Worm (Caenorhabditis elegans): Measurements from ENCODE around the gene srsx-6.

srsx-6 gene

ce11 chrV:7956218-7956617 lies 29.3 kb downstream of the srsx-6 start, which contains the start of gene pals-34:
Gene pals-34, minus strand, starts transcription at chrV:7956497.
- TF ChIP-seq che-1 (tag; optimal IDR thresholded peaks at IDR 0.05), result no peak
- TF ChIP-seq ets-4 (tag; optimal IDR thresholded peaks at IDR 0.05), result no peak
- no peak for TF ChIP-seq ceh-18 (tag; optimal IDR thresholded peaks at IDR 0.05)
- TF ChIP-seq pqm-1 (tag; optimal IDR thresholded peaks at IDR 0.05), result no peak

DNA sequence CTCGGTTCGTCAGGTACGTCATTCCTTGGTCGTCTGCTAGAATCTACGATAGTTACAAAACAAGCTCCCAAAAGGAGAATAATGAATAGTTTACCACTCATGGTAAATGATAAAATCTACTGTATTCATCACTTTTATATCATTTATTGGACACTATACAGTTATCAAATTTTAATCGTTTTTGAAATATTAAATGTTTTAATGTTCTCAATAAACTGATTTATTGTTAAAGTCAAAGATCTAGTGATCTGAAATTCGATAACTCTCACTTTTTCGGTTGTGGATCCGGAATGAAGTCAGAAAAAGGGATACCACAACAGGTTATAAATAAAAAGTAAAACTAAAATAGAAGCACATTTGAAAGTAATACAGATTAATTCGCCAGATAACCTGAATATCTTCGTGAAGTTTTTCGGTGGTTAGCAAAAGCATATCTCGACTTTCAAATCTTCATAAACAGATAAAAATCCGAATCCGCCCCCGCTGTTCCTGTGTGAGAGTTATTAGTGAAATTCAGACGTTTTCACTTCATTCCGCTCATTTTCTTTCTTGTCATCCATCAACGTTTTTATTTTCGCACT lies 31.9 kb downstream of the srsx-6 start, which contains the start of the genes clec-217 and F26D11.2:
TSS of gene clec-217 (minus strand) at position 101 of the 581 bp plus-strand sequence.
TSS of gene F26D11.2 (plus strand) at position 531 of the 581 bp plus-strand sequence.
- TF ChIP-seq dmd-4 (tag; optimal IDR thresholded peaks at IDR 0.05; ENCODE audit: borderline replicate concordance) (no peak), ama-1 (optimal IDR thresholded peaks at IDR 0.05) (no peak), pag-3 (tag; optimal IDR thresholded peaks at IDR 0.05; ENCODE audit: borderline replicate concordance) (no peak), hlh-30 (tag; optimal IDR thresholded peaks at IDR 0.05; ENCODE audit: insufficient read depth) (no peak), hlh-8 (tag; optimal IDR thresholded peaks at IDR 0.05) (no peak), rnt-1 (tag; optimal IDR thresholded peaks at IDR 0.05) (no peak), T23F11.4 (GFP tag; optimal IDR thresholded peaks at IDR 0.05) (no peak), Y22D7AL.16 (tag; optimal IDR thresholded peaks at IDR 0.05) (no peak), tbx-2 (tag; optimal IDR thresholded peaks at IDR 0.05) (no peak), unc-3 (GFP tag; conservative IDR thresholded peaks at IDR 0.05) (no peak), unc-3 (tag; optimal IDR thresholded peaks at IDR 0.05) (no peak), sox-4 (tag; optimal IDR thresholded peaks at IDR 0.05) (no peak), sdc-2 (tag; optimal IDR thresholded peaks at IDR 0.05) (no peak), pqm-1 (tag; optimal IDR thresholded peaks at IDR 0.05) (no peak), unc-42 (tag; optimal IDR thresholded peaks at IDR 0.05) (no peak), ceh-9 (tag; optimal IDR thresholded peaks at IDR 0.05) (no peak), ceh-19 (GFP tag; optimal IDR thresholded peaks at IDR 0.05) (no peak), sox-2 (GFP tag; IDR thresholded peaks at IDR 0.05) (no peak), ceh-30 (tag; optimal IDR thresholded peaks at IDR 0.05) (no peak), fax-1 (tag; optimal IDR thresholded peaks at IDR 0.05) (no peak), fkh-6 (tag; optimal IDR thresholded peaks at IDR 0.05) (no peak)

ce11 chrV:7964429-7964828 lies 37.5 kb downstream of the srsx-6 start:
- TF ChIP-seq fkh-10 (GFP tag; optimal IDR thresholded peaks at IDR 0.05), result no peak
- no peak for TF ChIP-seq pha-2 (tag; optimal IDR thresholded peaks at IDR 0.05)
- no peak for TF ChIP-seq pqm-1 (tag; optimal IDR thresholded peaks at IDR 0.05)
- no peak for TF ChIP-seq zip-5 (tag; optimal IDR thresholded peaks at IDR 0.05)
- no peak for TF ChIP-seq npax-4 (tag; optimal IDR thresholded peaks at IDR 0.05)
- no peak for TF ChIP-seq T23F11.4 (GFP tag; optimal IDR thresholded peaks at IDR 0.05)
- no peak for TF ChIP-seq ref-2 (tag; optimal IDR thresholded peaks at IDR 0.05)
- no peak for TF ChIP-seq ahr-1 (tag; optimal IDR thresholded peaks at IDR 0.05)

- TF ChIP-seq C08G9.2 (tag; optimal IDR thresholded peaks at IDR 0.05) (no peak), ceh-31 (tag; optimal IDR thresholded peaks at IDR 0.05) (no peak), nhr-232 (tag; optimal IDR thresholded peaks at IDR 0.05) (no peak), che-1 (tag; optimal IDR thresholded peaks at IDR 0.05) (no peak), ceh-22 (tag; optimal IDR thresholded peaks at IDR 0.05) (no peak), hlh-13 (GFP tag; optimal IDR thresholded peaks at IDR 0.05) (no peak), hlh-6 (tag; optimal IDR thresholded peaks at IDR 0.05) (no peak), unc-86 (tag; optimal IDR thresholded peaks at IDR 0.05) (no peak), ceh-24 (tag; optimal IDR thresholded peaks at IDR 0.05) (no peak), hlh-8 (tag; optimal IDR thresholded peaks at IDR 0.05) (no peak), ceh-45 (GFP tag; IDR thresholded peaks at IDR 0.05) (no peak), K09A11.1 (tag; optimal IDR thresholded peaks at IDR 0.05; ENCODE audit: insufficient read depth) (no peak), mec-3 (tag; optimal IDR thresholded peaks at IDR 0.05; ENCODE audit: borderline replicate concordance) (no peak), pqm-1 (tag; optimal IDR thresholded peaks at IDR 0.05) (no peak)
Observed at ce11 chrV:7969107-7969506, 42.2 kb downstream of the srsx-6 start, which contains the start of gene che-7. Gene che-7, minus strand, starts transcription at chrV:7969207.
